Worm (Caenorhabditis elegans): ENCODE measurements around the gene F22E5.7.

F22E5.7 gene

ce11 chrII:2624792-2625191 is 17.1 kb upstream of the F22E5.7 start, which contains the start of gene lgc-28:
TSS of gene lgc-28 (plus strand) at chrII:2625092.
- TF ChIP-seq lim-6 (tag; optimal IDR thresholded peaks at IDR 0.05): no peak

- no peak for TF ChIP-seq ref-2 (tag; optimal IDR thresholded peaks at IDR 0.05)
- no peak for TF ChIP-seq hlh-15 (tag; optimal IDR thresholded peaks at IDR 0.05)
- no peak for TF ChIP-seq ceh-45 (GFP tag; IDR thresholded peaks at IDR 0.05)
- TF ChIP-seq syd-9 (tag; optimal IDR thresholded peaks at IDR 0.05): no peak
- no peak for TF ChIP-seq ceh-31 (tag; optimal IDR thresholded peaks at IDR 0.05)
- no peak for TF ChIP-seq fkh-10 (GFP tag; optimal IDR thresholded peaks at IDR 0.05)
- no peak for TF ChIP-seq ceh-48 (tag; optimal IDR thresholded peaks at IDR 0.05)
- no peak for TF ChIP-seq rnt-1 (tag; optimal IDR thresholded peaks at IDR 0.05)
- no peak for TF ChIP-seq elt-2 (tag; optimal IDR thresholded peaks at IDR 0.05)
- no peak for TF ChIP-seq hlh-8 (tag; optimal IDR thresholded peaks at IDR 0.05)
- TF ChIP-seq dmd-4 (tag; optimal IDR thresholded peaks at IDR 0.05; ENCODE audit: borderline replicate concordance): no peak
- no peak for TF ChIP-seq elt-4 (tag; optimal IDR thresholded peaks at IDR 0.05)
- no peak for TF ChIP-seq pag-3 (tag; optimal IDR thresholded peaks at IDR 0.05; ENCODE audit: borderline replicate concordance)
- no peak for TF ChIP-seq nhr-11 (tag; optimal IDR thresholded peaks at IDR 0.05)
- TF ChIP-seq hlh-6 (tag; optimal IDR thresholded peaks at IDR 0.05): no peak
- no peak for TF ChIP-seq ceh-9 (tag; optimal IDR thresholded peaks at IDR 0.05)
- no peak for TF ChIP-seq pros-1 (tag; optimal IDR thresholded peaks at IDR 0.05)
- TF ChIP-seq K09A11.1 (tag; optimal IDR thresholded peaks at IDR 0.05; ENCODE audit: insufficient read depth): no peak
- no peak for TF ChIP-seq nfya-1 (tag; optimal IDR thresholded peaks at IDR 0.05)
- no peak for TF ChIP-seq F13H6.1 (tag; optimal IDR thresholded peaks at IDR 0.05)
Measured at ce11 chrII:2627154-2627799, 14.6 kb upstream of the F22E5.7 start, which contains the start of gene sri-71. TSS of gene sri-71 (plus strand) at chrII:2627749.

- TF ChIP-seq nfya-1 (tag; optimal IDR thresholded peaks at IDR 0.05) (no peak), hlh-8 (tag; optimal IDR thresholded peaks at IDR 0.05) (no peak), ceh-48 (tag; optimal IDR thresholded peaks at IDR 0.05) (no peak), pax-1 (tag; optimal IDR thresholded peaks at IDR 0.05) (no peak), zip-5 (tag; optimal IDR thresholded peaks at IDR 0.05) (no peak), fax-1 (tag; optimal IDR thresholded peaks at IDR 0.05) (no peak)
Measured at ce11 chrII:2628401-2628800, 13.5 kb upstream of the F22E5.7 start.

DNA sequence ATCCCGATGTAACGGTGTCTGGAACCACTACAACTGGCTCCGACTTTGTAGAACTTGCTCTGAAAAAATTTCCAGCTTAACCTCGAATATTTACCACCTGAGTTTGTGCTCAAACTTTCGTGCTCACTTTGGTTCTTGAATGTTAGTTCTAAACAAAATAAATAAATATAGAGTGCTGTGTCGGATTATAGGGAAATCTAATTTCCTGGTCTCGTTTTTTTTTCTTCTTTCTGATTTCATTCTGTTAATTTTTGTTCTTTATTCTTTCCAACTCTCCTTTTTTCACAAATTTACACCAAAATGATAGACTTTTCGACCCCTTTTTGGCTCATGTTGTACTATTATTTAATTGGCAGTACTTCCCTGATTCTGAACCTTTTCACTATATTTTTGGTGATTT is 12.6 kb upstream of the F22E5.7 start, which contains the start of gene sri-37:
TSS of gene sri-37 (plus strand) at position 301 of the 400 bp plus-strand sequence.
- TF ChIP-seq madf-2 (tag; optimal IDR thresholded peaks at IDR 0.05): no peak
- no peak for TF ChIP-seq ttx-3 (tag; optimal IDR thresholded peaks at IDR 0.05)
- no peak for TF ChIP-seq fax-1 (tag; optimal IDR thresholded peaks at IDR 0.05)
- no peak for TF ChIP-seq mec-3 (tag; optimal IDR thresholded peaks at IDR 0.05; ENCODE audit: borderline replicate concordance)
- no peak for TF ChIP-seq Y22D7AL.16 (tag; optimal IDR thresholded peaks at IDR 0.05)
- TF ChIP-seq ceh-30 (tag; optimal IDR thresholded peaks at IDR 0.05): no peak
- TF ChIP-seq pat-9 (tag; optimal IDR thresholded peaks at IDR 0.05): no peak
- TF ChIP-seq lim-6 (tag; optimal IDR thresholded peaks at IDR 0.05): no peak
- no peak for TF ChIP-seq rnt-1 (tag; optimal IDR thresholded peaks at IDR 0.05)
- TF ChIP-seq che-1 (tag; optimal IDR thresholded peaks at IDR 0.05): no peak
- no peak for TF ChIP-seq pag-3 (tag; optimal IDR thresholded peaks at IDR 0.05; ENCODE audit: borderline replicate concordance)
- TF ChIP-seq pha-2 (tag; optimal IDR thresholded peaks at IDR 0.05): no peak
- no peak for TF ChIP-seq sdc-2 (tag; optimal IDR thresholded peaks at IDR 0.05)
- TF ChIP-seq lin-11 (tag; optimal IDR thresholded peaks at IDR 0.05): no peak
- no peak for TF ChIP-seq unc-86 (tag; optimal IDR thresholded peaks at IDR 0.05)
- no peak for TF ChIP-seq ref-2 (tag; optimal IDR thresholded peaks at IDR 0.05)
- no peak for TF ChIP-seq K02D7.2 (tag; optimal IDR thresholded peaks at IDR 0.05)
